Worm (Caenorhabditis elegans) whole organism, early embryonic: Measurements from ENCODE around the gene col-72.

ENCODE experiments used
- aly-1 ChIP-seq: sonication (generic microtip); optimal IDR thresholded peaks from 2 replicates; lab custom pipeline; 2016; ENCODE audit warnings: missing genetic modification characterization, missing compliant biosample characterization
- ama-1 ChIP-seq: fragments of 150-350 bp; optimal IDR thresholded peaks from 2 replicates; lab custom pipeline; 2014
- flt-1 ChIP-seq: fragments of 200-800 bp; sonication (Bioruptor generic); IDR thresholded peaks from 2 replicates; pipeline ENCODE4 v1.3.6; 2022; ENCODE audit warnings: missing genetic modification characterization, missing compliant biosample characterization
- hmg-4 ChIP-seq: fragments of 200-800 bp; sonication (Bioruptor generic); optimal IDR thresholded peaks from 2 replicates; lab custom pipeline; 2018; ENCODE audit warnings: mild to moderate bottlenecking, missing genetic modification characterization, missing compliant biosample characterization
- pes-1 ChIP-seq: fragments of 200-800 bp; sonication (Bioruptor generic); IDR thresholded peaks from 2 replicates; pipeline ENCODE4 v1.3.6; 2022; ENCODE audit warnings: missing genetic modification reagents, missing genetic modification characterization, missing compliant biosample characterization
- sea-1 ChIP-seq: fragments of 200-800 bp; sonication (Bioruptor generic); conservative IDR thresholded peaks from 2 replicates; pipeline ENCODE4 v1.3.6; 2022; ENCODE audit warnings: missing genetic modification characterization, missing compliant biosample characterization
- tra-4 ChIP-seq: sonication (generic microtip); optimal IDR thresholded peaks from 2 replicates; lab custom pipeline; 2017; ENCODE audit warnings: missing genetic modification characterization, missing compliant biosample characterization

ce11 chrII:3570927-3571538, 47.0 kb upstream of the col-72 start, which contains the start of the genes clec-128 and clec-129:
- TF ChIP-seq tra-4 (no peak), ama-1 (lab: Kevin White, UChicago) (no peak), aly-1 (tag; lab: Kevin White, UChicago) (no peak), sea-1 (GFP tag; lab: Robert Waterston, UW) (no peak), pes-1 (GFP tag; lab: Robert Waterston, UW) (no peak), hmg-4 (GFP tag; lab: Kevin White, UChicago) (no peak), flt-1 (GFP tag; lab: Robert Waterston, UW) (no peak)
